Worm (Caenorhabditis elegans): ENCODE data around the gene rsp-8.

rsp-8 gene

ce11 chrIII:11823260-11823659, 3.0 kb upstream of the rsp-8 start, which contains the start of gene C18D11.3:
C18D11.3 (plus strand) TSS chrIII:11823448.
- TF ChIP-seq ama-1 (optimal IDR thresholded peaks at IDR 0.05), result peak; percentile 20
- peak in 1 of 2 experiments; percentile 89 for TF ChIP-seq mdl-1 (tag; optimal IDR thresholded peaks at IDR 0.05)
- peak; percentile 99 for TF ChIP-seq aha-1 (tag)
- TF ChIP-seq nhr-76 (tag; optimal IDR thresholded peaks at IDR 0.05), result no peak
- no peak for TF ChIP-seq spr-3 (GFP tag; optimal IDR thresholded peaks at IDR 0.05)
- TF ChIP-seq ZK546.5 (tag; optimal IDR thresholded peaks at IDR 0.05), result no peak
- 0 out of 2 replicates have a peak, but pooled peaks have one; percentile 48 for TF ChIP-seq lin-29 (GFP tag; IDR thresholded peaks at IDR 0.05)
- TF ChIP-seq T26A8.4 (GFP tag; IDR thresholded peaks at IDR 0.05), result peak; percentile 63
- TF ChIP-seq D1046.2 (GFP tag; IDR thresholded peaks at IDR 0.05), result no peak
- TF ChIP-seq unc-62 (GFP tag; optimal IDR thresholded peaks at IDR 0.05 in 1 of 2), result peak in 1 of 2 experiments; percentile 97
- TF ChIP-seq unc-62 (tag; optimal IDR thresholded peaks at IDR 0.05), result no peak
- peak; percentile 98 for TF ChIP-seq mxl-3 (GFP tag; optimal IDR thresholded peaks at IDR 0.05)
- TF ChIP-seq ceh-32 (tag; optimal IDR thresholded peaks at IDR 0.05; ENCODE audit: poor library complexity), result no peak
- TF ChIP-seq duxl-1 (tag; optimal IDR thresholded peaks at IDR 0.05; ENCODE audit: poor library complexity), result no peak
- TF ChIP-seq egl-43 (GFP tag; IDR thresholded peaks at IDR 0.05), result 0 out of 2 replicates have a peak, but pooled peaks have one; percentile 5
- TF ChIP-seq arid-1 (GFP tag; conservative IDR thresholded peaks at IDR 0.05), result peak; percentile 48; the same call in 1 of the 2 replicates
- TF ChIP-seq daf-19 (GFP tag; conservative IDR thresholded peaks at IDR 0.05), result no peak
- peak; percentile 56 for TF ChIP-seq ztf-7 (tag; optimal IDR thresholded peaks at IDR 0.05)
- TF ChIP-seq nhr-41 (GFP tag; IDR thresholded peaks at IDR 0.05), result no peak
- peak; percentile 86 for TF ChIP-seq nhr-77 (tag; optimal IDR thresholded peaks at IDR 0.05)
- 0 out of 2 replicates have a peak, but pooled peaks have one; percentile 18 for TF ChIP-seq zfp-3 (GFP tag; conservative IDR thresholded peaks at IDR 0.05)
- TF ChIP-seq F37D6.2 (tag; optimal IDR thresholded peaks at IDR 0.05), result peak; percentile 25
- TF ChIP-seq hlh-11 (tag; optimal IDR thresholded peaks at IDR 0.05), result peak; percentile 99
- TF ChIP-seq hlh-30 (tag; optimal IDR thresholded peaks at IDR 0.05; ENCODE audit: insufficient read depth), result peak; percentile 99
- peak; percentile 69 for TF ChIP-seq vab-7 (GFP tag; IDR thresholded peaks at IDR 0.05)
- TF ChIP-seq mep-1 (tag; optimal IDR thresholded peaks at IDR 0.05), result peak; percentile 90
- no peak for TF ChIP-seq pqm-1 (tag; optimal IDR thresholded peaks at IDR 0.05)
- peak; percentile 74 for TF ChIP-seq rbr-2 (tag; optimal IDR thresholded peaks at IDR 0.05)
- TF ChIP-seq nhr-102 (tag; optimal IDR thresholded peaks at IDR 0.05), result peak; percentile 29
- TF ChIP-seq nhr-11 (tag; optimal IDR thresholded peaks at IDR 0.05), result peak; percentile 83
- TF ChIP-seq php-3 (GFP tag; IDR thresholded peaks at IDR 0.05), result peak; percentile 57; the same call in 1 of the 2 replicates
- TF ChIP-seq dmd-6 (GFP tag; IDR thresholded peaks at IDR 0.05), result peak; percentile 87
- peak; percentile 87 to 98 for TF ChIP-seq lsy-2 (tag; optimal IDR thresholded peaks at IDR 0.05)
- TF ChIP-seq mdt-29 (GFP tag; IDR thresholded peaks at IDR 0.05), result no peak
- 0 out of 2 replicates have a peak, but pooled peaks have one; percentile 29 for TF ChIP-seq ZK337.2 (GFP tag; IDR thresholded peaks at IDR 0.05)
- TF ChIP-seq cey-2 (tag; optimal IDR thresholded peaks at IDR 0.05; ENCODE audit: borderline replicate concordance, insufficient read depth), result no peak
- no peak for TF ChIP-seq ceh-62 (tag; optimal IDR thresholded peaks at IDR 0.05)
- peak; percentile 77 for TF ChIP-seq dpl-1 (GFP tag; optimal IDR thresholded peaks at IDR 0.05)
- no peak for TF ChIP-seq aly-2 (tag; optimal IDR thresholded peaks at IDR 0.05)
- TF ChIP-seq dve-1 (tag; optimal IDR thresholded peaks at IDR 0.05; ENCODE audit: insufficient read depth), result peak; percentile 88
- peak; percentile 13; the same call in 1 of the 2 replicates for TF ChIP-seq pha-4 (GFP tag; IDR thresholded peaks at IDR 0.05)
- peak; percentile 21 for TF ChIP-seq pha-4 (tag; optimal IDR thresholded peaks at IDR 0.05)
- peak; percentile 83 for TF ChIP-seq lin-38 (GFP tag; IDR thresholded peaks at IDR 0.05)
- peak; percentile 67 for TF ChIP-seq nhr-28 (tag; optimal IDR thresholded peaks at IDR 0.05)
- TF ChIP-seq hif-1 (tag; optimal IDR thresholded peaks at IDR 0.05), result peak in 1 of 2 experiments; percentile 76
- TF ChIP-seq mxl-2 (GFP tag; conservative IDR thresholded peaks at IDR 0.05), result no peak
- TF ChIP-seq madf-5 (GFP tag; IDR thresholded peaks at IDR 0.05), result 0 out of 4 replicates have a peak, but pooled peaks of 1 of the 2 experiments have one; percentile 8
- TF ChIP-seq lin-13 (GFP tag; optimal IDR thresholded peaks at IDR 0.05), result peak; percentile 88
- TF ChIP-seq dmd-9 (GFP tag; IDR thresholded peaks at IDR 0.05), result 0 out of 2 replicates have a peak, but pooled peaks have one; percentile 48
- TF ChIP-seq skn-1 (tag; optimal IDR thresholded peaks at IDR 0.05), result no peak

Data from whole organism, L4 larva.